Fruit fly (Drosophila melanogaster): ENCODE results near the gene Ugt37A1.

Gene Ugt37A1

DNA sequence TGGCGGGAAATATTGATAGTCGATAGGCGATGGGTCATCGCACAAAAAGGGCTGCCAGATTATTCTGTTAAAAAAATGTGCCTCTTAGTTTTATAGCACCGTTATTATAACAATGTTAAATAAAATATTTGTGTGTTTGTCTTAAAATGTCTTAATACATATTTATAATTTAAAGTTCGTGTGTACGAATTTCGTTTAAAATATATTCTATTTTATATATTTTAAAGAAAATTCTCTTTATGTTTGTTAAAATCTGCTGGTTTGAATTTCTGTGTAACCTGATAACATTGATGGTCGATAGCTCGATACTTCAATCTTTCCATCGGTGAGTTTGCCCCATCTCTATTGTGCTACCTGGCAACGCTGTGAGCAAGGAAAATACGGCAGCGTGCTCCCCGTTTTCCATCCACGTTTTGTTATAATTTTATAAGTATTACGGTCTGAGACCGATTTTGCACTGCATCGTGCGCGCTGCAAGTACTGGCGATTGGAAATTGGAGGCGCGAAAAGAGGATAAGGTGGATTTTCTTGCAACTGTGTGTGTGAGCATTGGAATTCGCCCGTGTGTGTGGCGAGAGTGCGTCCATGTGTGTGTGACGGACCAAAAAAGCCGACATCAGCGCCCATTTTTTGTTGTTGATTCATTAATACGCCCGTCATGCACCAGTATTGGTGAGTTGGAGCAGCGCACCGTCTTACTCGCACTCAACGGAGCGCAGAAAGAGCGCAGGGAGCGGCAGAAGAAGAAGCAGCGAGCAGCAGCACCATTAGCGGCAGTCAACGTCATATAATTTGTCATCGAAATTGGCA, 43.1 kb upstream of the Ugt37A1 start, which contains the start of the genes CG10949 and Arpc2 (continued):
- TF ChIP-seq CG11695 (GFP tag; IDR thresholded peaks at IDR 0.05) (0 out of 3 replicates have a peak, but pooled peaks have one; percentile 20), CG2678 (tag; optimal IDR thresholded peaks at IDR 0.05) (peak; percentile 74), CG16813 (GFP tag; IDR thresholded peaks at IDR 0.05; ENCODE audit: partially characterized antibody) (peak; percentile 65), gce (GFP tag; IDR thresholded peaks at IDR 0.05) (no peak), Sox100B (GFP tag; optimal IDR thresholded peaks at IDR 0.05) (peak; percentile 64), Hr39 (optimal IDR thresholded peaks at IDR 0.05) (no peak), Kr (GFP tag; optimal IDR thresholded peaks at IDR 0.05) (no peak), CG8281 (tag; optimal IDR thresholded peaks at IDR 0.05) (peak; percentile 52), MESR4 (GFP tag; optimal IDR thresholded peaks at IDR 0.05) (peak; percentile 91), zen (tag; optimal IDR thresholded peaks at IDR 0.05) (peak; percentile 32), Sox102F (GFP tag; optimal IDR thresholded peaks at IDR 0.05) (peak; percentile 61), Scr (GFP tag; IDR thresholded peaks at IDR 0.05; ENCODE audit: partially characterized antibody) (peak; percentile 67), CG30431 (GFP tag; optimal IDR thresholded peaks at IDR 0.05) (no peak), Med (GFP tag) (peak; percentile 79), pzg (GFP tag; optimal IDR thresholded peaks at IDR 0.05) (peak; percentile 50), peb (GFP tag; IDR thresholded peaks at IDR 0.05) (no peak), CG10321 (GFP tag; IDR thresholded peaks at IDR 0.05) (0 out of 2 replicates have a peak, but pooled peaks have one; percentile 30), btn (GFP tag; optimal IDR thresholded peaks at IDR 0.05) (no peak), pho (GFP tag; optimal IDR thresholded peaks at IDR 0.05) (no peak), Ets97D (GFP tag; optimal IDR thresholded peaks at IDR 0.05) (peak; percentile 16), Chrac-16 (GFP tag; optimal IDR thresholded peaks at IDR 0.05) (peak; percentile 34), D19A (tag; optimal IDR thresholded peaks at IDR 0.05) (peak; percentile 34), CG15601 (tag; optimal IDR thresholded peaks at IDR 0.05) (peak; percentile 67), Fer1 (GFP tag; optimal IDR thresholded peaks at IDR 0.05) (peak; percentile 21), mirr (GFP tag; optimal IDR thresholded peaks at IDR 0.05) (no peak), gem (tag; optimal IDR thresholded peaks at IDR 0.05) (peak; percentile 80), CG15514 (GFP tag; optimal IDR thresholded peaks at IDR 0.05) (peak; percentile 11), CG31224 (GFP tag; IDR thresholded peaks at IDR 0.05) (peak; percentile 77), org-1 (GFP tag; optimal IDR thresholded peaks at IDR 0.05) (no peak), ato (GFP tag; IDR thresholded peaks at IDR 0.05; ENCODE audit: partially characterized antibody) (peak; percentile 47), Six4 (GFP tag; optimal IDR thresholded peaks at IDR 0.05) (peak; percentile 26), zen2 (GFP tag; IDR thresholded peaks at IDR 0.05; ENCODE audit: partially characterized antibody) (0 out of 3 replicates have a peak, but pooled peaks have one; percentile 10), da (GFP tag; optimal IDR thresholded peaks at IDR 0.05) (no peak), zf30C (GFP tag; optimal IDR thresholded peaks at IDR 0.05) (peak; percentile 18), Rx (GFP tag; IDR thresholded peaks at IDR 0.05) (no peak), CG34422 (GFP tag; IDR thresholded peaks at IDR 0.05) (peak; percentile 73; the same call in 2 of the 3 replicates), Max (GFP tag; optimal IDR thresholded peaks at IDR 0.05) (peak; percentile 38), nau (GFP tag; optimal IDR thresholded peaks at IDR 0.05) (no peak), twi (tag; optimal IDR thresholded peaks at IDR 0.05) (peak; percentile 52), CG2116 (GFP tag; optimal IDR thresholded peaks at IDR 0.05) (peak; percentile 65), CG10209 (GFP tag; optimal IDR thresholded peaks at IDR 0.05) (peak; percentile 33), unpg (GFP tag; optimal IDR thresholded peaks at IDR 0.05) (peak; percentile 58), chn (GFP tag; optimal IDR thresholded peaks at IDR 0.05) (no peak), Ssrp (tag; optimal IDR thresholded peaks at IDR 0.05) (peak; percentile 31), CG4617 (GFP tag; optimal IDR thresholded peaks at IDR 0.05; ENCODE audit: borderline replicate concordance) (peak; percentile 49), gcm (GFP tag; optimal IDR thresholded peaks at IDR 0.05) (peak; percentile 10), C15 (GFP tag; IDR thresholded peaks at IDR 0.05) (no peak)

All from whole organism, embryonic.